Fruit fly (Drosophila melanogaster) whole organism, embryonic: ENCODE results near the gene CG11842.

ENCODE experiments used
- Abd-B ChIP-seq: fragments of 200-800 bp; sonication (Bioruptor generic); optimal IDR thresholded peaks from 2 replicates; lab custom pipeline; 2018; ENCODE audit warnings: missing biosample characterization, mild to moderate bottlenecking, missing genetic modification characterization, moderate library complexity
- Aef1 ChIP-seq: fragments of 200-800 bp; sonication (Bioruptor generic); IDR thresholded peaks from 3 replicates; pipeline ENCODE4 v1.3.6; 2022; ENCODE audit warnings: missing biosample characterization, missing genetic modification characterization
- Asciz ChIP-seq: fragments of 200-800 bp; sonication (Bioruptor generic); optimal IDR thresholded peaks from 2 replicates; lab custom pipeline; 2017; ENCODE audit warnings: missing biosample characterization, mild to moderate bottlenecking, missing genetic modification characterization, missing genetic modification reagents
- B-H2 ChIP-seq: fragments of 200-800 bp; sonication (Bioruptor generic); optimal IDR thresholded peaks from 2 replicates; lab custom pipeline; 2018; ENCODE audit warnings: missing biosample characterization, mild to moderate bottlenecking, missing genetic modification characterization
- Bgb ChIP-seq: fragments of 200-800 bp; sonication (Bioruptor generic); IDR thresholded peaks from 2 replicates; pipeline ENCODE4 v1.3.6; 2022; ENCODE audit warnings: missing biosample characterization, missing genetic modification characterization; ENCODE audit not compliant: partially characterized antibody
- CG10267 ChIP-seq: fragments of 200-800 bp; sonication (Bioruptor generic); optimal IDR thresholded peaks from 2 replicates; lab custom pipeline; 2018; ENCODE audit warnings: missing biosample characterization, mild to moderate bottlenecking, missing genetic modification characterization, moderate library complexity
- CG10366 ChIP-seq: fragments of 200-800 bp; sonication (Bioruptor generic); IDR thresholded peaks from 2 replicates; pipeline ENCODE4 v1.3.6; 2022; ENCODE audit warnings: missing biosample characterization, missing genetic modification characterization
- CG10462 ChIP-seq: fragments of 200-800 bp; sonication (Bioruptor generic); optimal IDR thresholded peaks from 2 replicates; lab custom pipeline; 2016; ENCODE audit warnings: missing biosample characterization, missing genetic modification characterization
- CG11085 ChIP-seq: fragments of 200-800 bp; sonication (Bioruptor generic); IDR thresholded peaks from 2 replicates; pipeline ENCODE4 v1.3.6; 2022; ENCODE audit warnings: missing biosample characterization, missing genetic modification characterization
- CG11456 ChIP-seq: fragments of 200-800 bp; sonication (Bioruptor generic); IDR thresholded peaks from 3 replicates; pipeline ENCODE4 v1.3.6; 2022; ENCODE audit warnings: missing biosample characterization, missing genetic modification characterization
- CG11504 ChIP-seq: fragments of 200-800 bp; sonication (Bioruptor generic); optimal IDR thresholded peaks from 3 replicates; lab custom pipeline; 2019; ENCODE audit warnings: missing biosample characterization, mild to moderate bottlenecking, missing genetic modification characterization, moderate library complexity
- CG12219 ChIP-seq: fragments of 200-800 bp; sonication (Bioruptor generic); optimal IDR thresholded peaks from 3 replicates; lab custom pipeline; 2018; ENCODE audit warnings: missing biosample characterization, mild to moderate bottlenecking, missing genetic modification characterization
- CG12236 ChIP-seq: fragments of 200-800 bp; sonication (Bioruptor generic); optimal IDR thresholded peaks from 2 replicates; lab custom pipeline; 2016; ENCODE audit warnings: missing biosample characterization, missing genetic modification characterization
- CG12769 ChIP-seq: fragments of 200-800 bp; sonication (Bioruptor generic); optimal IDR thresholded peaks from 2 replicates; lab custom pipeline; 2019; ENCODE audit warnings: missing biosample characterization, mild to moderate bottlenecking, missing genetic modification characterization, moderate library complexity
- CG13296 ChIP-seq: fragments of 200-800 bp; sonication (Bioruptor generic); optimal IDR thresholded peaks from 3 replicates; lab custom pipeline; 2018; ENCODE audit warnings: missing biosample characterization, mild to moderate bottlenecking, missing genetic modification characterization
- CG15601 ChIP-seq: fragments of 200-800 bp; sonication (Bioruptor generic); optimal IDR thresholded peaks from 3 replicates; lab custom pipeline; 2019; ENCODE audit warnings: missing biosample characterization, mild to moderate bottlenecking, missing genetic modification characterization, moderate library complexity
- CG16815 ChIP-seq: fragments of 200-800 bp; sonication (Bioruptor generic); optimal IDR thresholded peaks from 3 replicates; lab custom pipeline; 2017; ENCODE audit warnings: missing biosample characterization, mild to moderate bottlenecking, missing genetic modification characterization
- CG17328 ChIP-seq: fragments of 200-800 bp; sonication (Bioruptor generic); IDR thresholded peaks from 2 replicates; pipeline ENCODE4 v1.3.6; 2022; ENCODE audit warnings: missing biosample characterization, missing genetic modification characterization
- CG18619 ChIP-seq: fragments of 200-800 bp; sonication (Bioruptor generic); optimal IDR thresholded peaks from 3 replicates; lab custom pipeline; 2017; ENCODE audit warnings: missing biosample characterization, mild to moderate bottlenecking, missing genetic modification characterization
- CG2678 ChIP-seq: fragments of 200-800 bp; sonication (Bioruptor generic); optimal IDR thresholded peaks from 3 replicates; lab custom pipeline; 2019; ENCODE audit warnings: missing biosample characterization, mild to moderate bottlenecking, missing genetic modification characterization, moderate library complexity
- CG31441 ChIP-seq: fragments of 200-800 bp; sonication (Bioruptor generic); IDR thresholded peaks from 2 replicates; pipeline ENCODE4 v1.3.6; 2022; ENCODE audit warnings: missing biosample characterization, missing genetic modification characterization
- CG4360 ChIP-seq: fragments of 200-800 bp; sonication (Bioruptor generic); IDR thresholded peaks from 2 replicates; pipeline ENCODE4 v1.3.6; 2022; ENCODE audit warnings: missing biosample characterization, missing genetic modification characterization
- CG4617 ChIP-seq: fragments of 200-800 bp; sonication (Bioruptor generic); optimal IDR thresholded peaks from 3 replicates; lab custom pipeline; 2016; ENCODE audit warnings: missing biosample characterization, missing genetic modification characterization, borderline replicate concordance
- CG6272 ChIP-seq: fragments of 200-800 bp; sonication (Bioruptor generic); IDR thresholded peaks from 2 replicates; pipeline ENCODE4 v1.3.6; 2022; ENCODE audit warnings: missing biosample characterization, missing genetic modification characterization
- CG6765 ChIP-seq: fragments of 200-800 bp; sonication (Bioruptor generic); optimal IDR thresholded peaks from 3 replicates; lab custom pipeline; 2017; ENCODE audit warnings: missing biosample characterization, mild to moderate bottlenecking, missing genetic modification characterization
- CG8281 ChIP-seq: fragments of 200-800 bp; sonication (Bioruptor generic); optimal IDR thresholded peaks from 2 replicates; lab custom pipeline; 2018; ENCODE audit warnings: missing biosample characterization, mild to moderate bottlenecking, missing genetic modification characterization, moderate library complexity
- CG8290 ChIP-seq, 3 experiments: fragments of 200-800 bp; sonication (Bioruptor generic); optimal IDR thresholded peaks; 2 replicates each; lab custom pipeline; 2016 to 2019; ENCODE audit warnings: missing biosample characterization in 3 of 3, missing genetic modification characterization in 3 of 3, mild to moderate bottlenecking in 2 of 3, moderate library complexity in 1 of 3
- CG8924 ChIP-seq: fragments of 200-800 bp; optimal IDR thresholded peaks from 3 replicates; lab custom pipeline; 2019; ENCODE audit warnings: missing biosample characterization, mild to moderate bottlenecking, missing genetic modification characterization, moderate library complexity
- CG9797 ChIP-seq: fragments of 200-800 bp; sonication (Bioruptor generic); optimal IDR thresholded peaks from 3 replicates; lab custom pipeline; 2018; ENCODE audit warnings: missing biosample characterization, mild to moderate bottlenecking, missing genetic modification characterization
- Chrac-16 ChIP-seq: fragments of 200-800 bp; sonication (Bioruptor generic); optimal IDR thresholded peaks from 3 replicates; lab custom pipeline; 2016; ENCODE audit warnings: missing biosample characterization, missing genetic modification characterization
- Doc3 ChIP-seq: fragments of 200-800 bp; sonication (Bioruptor generic); IDR thresholded peaks from 3 replicates; pipeline ENCODE4 v1.3.6; 2022; ENCODE audit warnings: missing biosample characterization, missing genetic modification characterization; ENCODE audit not compliant: partially characterized antibody
- Dref ChIP-seq: fragments of 200-800 bp; sonication (Bioruptor generic); IDR thresholded peaks from 2 replicates; pipeline ENCODE4 v1.3.6; 2022; ENCODE audit warnings: missing biosample characterization, missing genetic modification characterization
- Hr51 ChIP-seq, 2 experiments: fragments of 200-800 bp; sonication (Bioruptor generic); optimal IDR thresholded peaks; 2 replicates in 1 of 2; 3 replicates in 1 of 2; lab custom pipeline; 2016 to 2018; ENCODE audit warnings: missing biosample characterization in 2 of 2, missing genetic modification characterization in 2 of 2, mild to moderate bottlenecking in 1 of 2, moderate library complexity in 1 of 2
- Med ChIP-seq: fragments of 200-800 bp; sonication (Bioruptor generic); peaks from one replicate; lab custom pipeline; 2016; ENCODE audit warnings: missing biosample characterization, missing genetic modification characterization, mild to moderate bottlenecking, inconsistent platforms, moderate library complexity
- Nf-YA ChIP-seq: fragments of 200-800 bp; sonication (Bioruptor generic); IDR thresholded peaks from 2 replicates; pipeline ENCODE4 v1.3.6; 2022; ENCODE audit warnings: missing biosample characterization, missing genetic modification characterization
- Nf-YC ChIP-seq: fragments of 200-800 bp; optimal IDR thresholded peaks from 3 replicates; lab custom pipeline; 2019; ENCODE audit warnings: missing biosample characterization, mild to moderate bottlenecking, missing genetic modification characterization, moderate library complexity
- NfI ChIP-seq: fragments of 200-800 bp; sonication (Bioruptor generic); optimal IDR thresholded peaks from 3 replicates; lab custom pipeline; 2018; ENCODE audit warnings: missing biosample characterization, mild to moderate bottlenecking, missing genetic modification characterization, moderate library complexity
- Ravus ChIP-seq: fragments of 200-800 bp; sonication (Bioruptor generic); IDR thresholded peaks from 2 replicates; pipeline ENCODE4 v1.3.6; 2022; ENCODE audit warnings: missing biosample characterization, missing genetic modification characterization
- Side ChIP-seq: fragments of 200-800 bp; sonication (Bioruptor generic); optimal IDR thresholded peaks from 2 replicates; lab custom pipeline; 2016; ENCODE audit warnings: missing biosample characterization, missing genetic modification characterization
- btn ChIP-seq: fragments of 200-800 bp; sonication (Bioruptor generic); optimal IDR thresholded peaks from 2 replicates; lab custom pipeline; 2016; ENCODE audit warnings: missing biosample characterization, missing genetic modification characterization
- chif ChIP-seq, 2 experiments: fragments of 200-800 bp; sonication (Bioruptor generic); optimal IDR thresholded peaks; 3 replicates each; lab custom pipeline; 2016; ENCODE audit warnings: missing biosample characterization in 2 of 2, missing genetic modification characterization in 2 of 2
- chm ChIP-seq: fragments of 200-800 bp; sonication (Bioruptor generic); IDR thresholded peaks from 2 replicates; pipeline ENCODE4 v1.3.6; 2022; ENCODE audit warnings: missing biosample characterization, missing genetic modification characterization
- crc ChIP-seq: fragments of 200-800 bp; sonication (Bioruptor generic); optimal IDR thresholded peaks from 2 replicates; lab custom pipeline; 2016; ENCODE audit warnings: missing biosample characterization, missing genetic modification characterization
- disco-r ChIP-seq: fragments of 200-800 bp; sonication (Bioruptor generic); optimal IDR thresholded peaks from 2 replicates; lab custom pipeline; 2016; ENCODE audit warnings: missing biosample characterization, missing genetic modification characterization
- fd96Cb ChIP-seq: fragments of 200-800 bp; sonication (Bioruptor generic); optimal IDR thresholded peaks from 2 replicates; lab custom pipeline; 2018; ENCODE audit warnings: missing biosample characterization, mild to moderate bottlenecking, missing genetic modification characterization, moderate library complexity
- fru ChIP-seq: fragments of >200 bp; optimal IDR thresholded peaks from 2 replicates; lab custom pipeline; 2017
- fu2 ChIP-seq: fragments of 200-800 bp; sonication (Bioruptor generic); optimal IDR thresholded peaks from 2 replicates; lab custom pipeline; 2016; ENCODE audit warnings: missing biosample characterization, missing genetic modification characterization
- lab ChIP-seq: fragments of 200-800 bp; sonication (Bioruptor generic); optimal IDR thresholded peaks from 3 replicates; lab custom pipeline; 2017; ENCODE audit warnings: missing biosample characterization, missing genetic modification characterization, mild to moderate bottlenecking, moderate library complexity, missing genetic modification reagents
- nerfin-2 ChIP-seq: fragments of 200-800 bp; sonication (Bioruptor generic); IDR thresholded peaks from 2 replicates; pipeline ENCODE4 v1.3.6; 2022; ENCODE audit warnings: missing biosample characterization, missing genetic modification characterization; ENCODE audit not compliant: partially characterized antibody
- rib ChIP-seq: fragments of 200-800 bp; sonication (Bioruptor generic); IDR thresholded peaks from 2 replicates; pipeline ENCODE4 v1.3.6; 2022; ENCODE audit warnings: missing biosample characterization, missing genetic modification characterization
- tna ChIP-seq: fragments of 200-800 bp; sonication (Bioruptor generic); IDR thresholded peaks from 2 replicates; pipeline ENCODE4 v1.3.6; 2022; ENCODE audit warnings: missing biosample characterization, missing genetic modification characterization; ENCODE audit not compliant: partially characterized antibody

Gene CG11842

dm6 chr3R:29077572-29077971, 25.1 kb downstream of the CG11842 start (continued):
- TF ChIP-seq CG10366 (no peak), nerfin-2 (GFP tag; lab: Robert Waterston, UW) (no peak), CG16815 (no peak), Med (GFP tag; lab: Kevin White, UChicago) (peak; percentile 46), Nf-YA (GFP tag; lab: Robert Waterston, UW) (no peak), B-H2 (no peak), crc (no peak), fu2 (GFP tag; lab: Kevin White, UChicago) (no peak), Asciz (peak; percentile 13), CG11085 (no peak), CG11456 (GFP tag; lab: Robert Waterston, UW) (0 out of 3 replicates have a peak, but pooled peaks have one; percentile 14), Ravus (GFP tag; lab: Robert Waterston, UW) (no peak), CG6272 (GFP tag; lab: Robert Waterston, UW) (no peak), tna (GFP tag; lab: Robert Waterston, UW) (no peak), CG12769 (tag; lab: Kevin White, UChicago) (peak; percentile 34), CG6765 (GFP tag; lab: Kevin White, UChicago) (peak; percentile 7), fru (lab: Kevin White, UChicago) (no peak), btn (GFP tag; lab: Kevin White, UChicago) (no peak), rib (GFP tag; lab: Robert Waterston, UW) (0 out of 2 replicates have a peak, but pooled peaks have one; percentile 12), CG10267 (tag; lab: Kevin White, UChicago) (no peak), Aef1 (GFP tag; lab: Robert Waterston, UW) (no peak), CG8281 (tag; lab: Kevin White, UChicago) (no peak), CG8924 (tag; lab: Kevin White, UChicago) (no peak), Hr51 (GFP tag; optimal IDR thresholded peaks at IDR 0.05; lab: Kevin White, UChicago) (no peak), Nf-YC (tag; lab: Kevin White, UChicago) (no peak), CG13296 (GFP tag; lab: Kevin White, UChicago) (peak; percentile 14), CG11504 (tag; lab: Kevin White, UChicago) (no peak), CG4617 (no peak), CG31441 (GFP tag; lab: Robert Waterston, UW) (no peak), disco-r (no peak), CG4360 (GFP tag; lab: Robert Waterston, UW) (no peak), Doc3 (no peak), CG12236 (no peak), chif (GFP tag; optimal IDR thresholded peaks at IDR 0.05; lab: Kevin White, UChicago) (no peak), Chrac-16 (GFP tag; lab: Kevin White, UChicago) (no peak), CG18619 (GFP tag; lab: Kevin White, UChicago) (no peak), Bgb (GFP tag; lab: Robert Waterston, UW) (no peak), Dref (no peak), CG10462 (no peak), lab (GFP tag; lab: Kevin White, UChicago) (peak; percentile 27), CG2678 (tag; lab: Kevin White, UChicago) (peak; percentile 22), chm (GFP tag; lab: Robert Waterston, UW) (0 out of 2 replicates have a peak, but pooled peaks have one; percentile 10), CG17328 (GFP tag; lab: Robert Waterston, UW) (no peak), NfI (GFP tag; lab: Kevin White, UChicago) (no peak), CG12219 (no peak), Abd-B (no peak), CG15601 (no peak), CG8290 (GFP tag; optimal IDR thresholded peaks at IDR 0.05; lab: Kevin White, UChicago) (no peak), CG8290 (tag; optimal IDR thresholded peaks at IDR 0.05; lab: Kevin White, UChicago) (peak in 1 of 2 experiments; percentile 36), Side (no peak), CG9797 (no peak), fd96Cb (tag; lab: Kevin White, UChicago) (no peak)
